Worm (Caenorhabditis elegans) whole organism, L3 larva: ENCODE measurements around the gene ZK105.8.
"Not testable (repeated sequence)": the region's sequence is repeated elsewhere in the genome, so short reads cannot be mapped to it uniquely, and the experiment has no call there.

Source experiments
- R02D3.7 ChIP-seq: fragments of 150-350 bp; optimal IDR thresholded peaks from 2 replicates; lab custom pipeline; 2014; ENCODE audit warnings: missing biosample characterization, missing genetic modification characterization
- ZK546.5 ChIP-seq: sonication (generic microtip); optimal IDR thresholded peaks from 2 replicates; lab custom pipeline; 2017; ENCODE audit warnings: missing biosample characterization, missing genetic modification characterization
- aly-2 ChIP-seq: fragments of 150-350 bp; optimal IDR thresholded peaks from 2 replicates; lab custom pipeline; 2014; ENCODE audit warnings: missing biosample characterization, missing genetic modification characterization
- ama-1 ChIP-seq: fragments of 150-350 bp; optimal IDR thresholded peaks from 2 replicates; lab custom pipeline; 2018
- ceh-16 ChIP-seq: sonication (generic microtip); optimal IDR thresholded peaks from 2 replicates; lab custom pipeline; 2017; ENCODE audit warnings: missing biosample characterization, missing genetic modification characterization
- ceh-82 ChIP-seq: fragments of 150-350 bp; optimal IDR thresholded peaks from 2 replicates; lab custom pipeline; 2014; ENCODE audit warnings: missing biosample characterization, missing genetic modification characterization
- daf-12 ChIP-seq: fragments of 150-350 bp; optimal IDR thresholded peaks from 2 replicates; lab custom pipeline; 2014; ENCODE audit warnings: missing biosample characterization, missing genetic modification reagents, missing genetic modification characterization
- egl-27 ChIP-seq: sonication (generic microtip); optimal IDR thresholded peaks from 4 replicates; lab custom pipeline; 2017; ENCODE audit warnings: missing biosample characterization, missing genetic modification reagents, missing genetic modification characterization
- egl-5 ChIP-seq: fragments of 150-350 bp; optimal IDR thresholded peaks from 2 replicates; lab custom pipeline; 2017; ENCODE audit warnings: missing biosample characterization, missing genetic modification reagents, missing genetic modification characterization, inconsistent platforms
- elt-1 ChIP-seq: fragments of 150-350 bp; optimal IDR thresholded peaks from 2 replicates; lab custom pipeline; 2014; ENCODE audit warnings: missing biosample characterization, missing genetic modification characterization
- elt-3 ChIP-seq, 3 experiments: fragments of 150-350 bp in 1 of 3; sonication (generic microtip) in 2 of 3; optimal IDR thresholded peaks; 2 replicates in 2 of 3; 4 replicates in 1 of 3; lab custom pipeline; 2014 to 2017; ENCODE audit warnings: missing biosample characterization in 3 of 3, missing genetic modification characterization in 3 of 3
- eor-1 ChIP-seq, 2 experiments: fragments of 150-350 bp; optimal IDR thresholded peaks; 2 replicates each; lab custom pipeline; 2014 to 2018; ENCODE audit warnings: missing biosample characterization in 2 of 2, missing genetic modification characterization in 2 of 2
- fkh-2 ChIP-seq: fragments of 150-350 bp; optimal IDR thresholded peaks from 2 replicates; lab custom pipeline; 2014; ENCODE audit warnings: missing biosample characterization, missing genetic modification reagents, missing genetic modification characterization
- fos-1 ChIP-seq: fragments of 150-350 bp; optimal IDR thresholded peaks from 2 replicates; lab custom pipeline; 2014; ENCODE audit warnings: missing biosample characterization, missing genetic modification characterization
- hmg-11 ChIP-seq: sonication (generic microtip); optimal IDR thresholded peaks from 2 replicates; lab custom pipeline; 2016; ENCODE audit warnings: missing genetic modification characterization, missing compliant biosample characterization
- jun-1 ChIP-seq: fragments of 150-350 bp; optimal IDR thresholded peaks from 2 replicates; lab custom pipeline; 2014; ENCODE audit warnings: missing biosample characterization, missing genetic modification reagents, missing genetic modification characterization
- lin-15B ChIP-seq: fragments of 150-350 bp; optimal IDR thresholded peaks from 2 replicates; lab custom pipeline; 2014; ENCODE audit warnings: missing biosample characterization, missing genetic modification characterization
- lin-39 ChIP-seq: fragments of 150-350 bp; optimal IDR thresholded peaks from 2 replicates; lab custom pipeline; 2018; ENCODE audit warnings: missing biosample characterization, missing genetic modification reagents, missing genetic modification characterization
- nfya-1 ChIP-seq: sonication (generic microtip); optimal IDR thresholded peaks from 2 replicates; lab custom pipeline; 2017; ENCODE audit warnings: missing genetic modification characterization, mild to moderate bottlenecking, missing compliant biosample characterization, antibody characterized with exemption, moderate library complexity; ENCODE audit not compliant: insufficient read depth
- nhr-11 ChIP-seq: fragments of 150-350 bp; optimal IDR thresholded peaks from 2 replicates; lab custom pipeline; 2014; ENCODE audit warnings: missing biosample characterization, missing genetic modification characterization
- nhr-12 ChIP-seq: fragments of 150-350 bp; optimal IDR thresholded peaks from 2 replicates; lab custom pipeline; 2014; ENCODE audit warnings: missing biosample characterization, missing genetic modification characterization
- nhr-23 ChIP-seq: fragments of 150-350 bp; optimal IDR thresholded peaks from 2 replicates; lab custom pipeline; 2014; ENCODE audit warnings: missing biosample characterization, missing genetic modification reagents, missing genetic modification characterization
- nhr-237 ChIP-seq: fragments of 150-350 bp; optimal IDR thresholded peaks from 2 replicates; lab custom pipeline; 2014; ENCODE audit warnings: missing biosample characterization, missing genetic modification characterization
- nhr-25 ChIP-seq: sonication (generic microtip); optimal IDR thresholded peaks from 2 replicates; lab custom pipeline; 2017; ENCODE audit warnings: missing biosample characterization, missing genetic modification characterization
- nhr-67 ChIP-seq: fragments of 150-350 bp; optimal IDR thresholded peaks from 2 replicates; lab custom pipeline; 2014; ENCODE audit warnings: missing biosample characterization, missing genetic modification characterization
- nhr-76 ChIP-seq: fragments of 150-350 bp; sonication (generic microtip); optimal IDR thresholded peaks from 5 replicates; lab custom pipeline; 2014; ENCODE audit warnings: missing biosample characterization, missing genetic modification characterization
- nhr-77 ChIP-seq: fragments of 150-350 bp; optimal IDR thresholded peaks from 2 replicates; lab custom pipeline; 2014; ENCODE audit warnings: missing biosample characterization, missing genetic modification characterization
- pha-4 ChIP-seq: fragments of 150-350 bp; optimal IDR thresholded peaks from 2 replicates; lab custom pipeline; 2014; ENCODE audit warnings: missing biosample characterization, missing genetic modification reagents, missing genetic modification characterization
- pqm-1 ChIP-seq: fragments of 150-350 bp; optimal IDR thresholded peaks from 2 replicates; lab custom pipeline; 2017; ENCODE audit warnings: missing biosample characterization, missing genetic modification characterization, inconsistent platforms
- sea-2 ChIP-seq: fragments of 150-350 bp; sonication (generic microtip); optimal IDR thresholded peaks from 4 replicates; lab custom pipeline; 2014; ENCODE audit warnings: missing biosample characterization, missing genetic modification reagents, missing genetic modification characterization
- skn-1 ChIP-seq: fragments of 150-350 bp; optimal IDR thresholded peaks from 2 replicates; lab custom pipeline; 2014; ENCODE audit warnings: missing biosample characterization, missing genetic modification characterization
- snpc-4 ChIP-seq: fragments of 150-350 bp; optimal IDR thresholded peaks from 2 replicates; lab custom pipeline; 2014; ENCODE audit warnings: missing biosample characterization, missing genetic modification characterization
- tbx-2 ChIP-seq: sonication (generic microtip); optimal IDR thresholded peaks from 2 replicates; lab custom pipeline; 2016; ENCODE audit warnings: mild to moderate bottlenecking, missing genetic modification characterization, missing compliant biosample characterization
- unc-62 ChIP-seq: fragments of 150-350 bp; sonication (generic microtip); optimal IDR thresholded peaks from 4 replicates; lab custom pipeline; 2014; ENCODE audit warnings: missing biosample characterization, missing genetic modification reagents, missing genetic modification characterization
- zag-1 ChIP-seq: fragments of 150-350 bp; optimal IDR thresholded peaks from 2 replicates; lab custom pipeline; 2014; ENCODE audit warnings: missing biosample characterization, missing genetic modification characterization
- ztf-4 ChIP-seq: fragments of 150-350 bp; optimal IDR thresholded peaks from 2 replicates; lab custom pipeline; 2014; ENCODE audit warnings: missing biosample characterization, missing genetic modification characterization

ZK105.8 gene

ce11 chrV:7703536-7703935 is 20.8 kb upstream of the ZK105.8 start, which contains the start of gene srsx-40:
Gene srsx-40 (minus strand): TSS chrV:7703636.
- TF ChIP-seq nhr-12, lin-15B, R02D3.7 (tag; lab: Kevin White, UChicago): not testable (repeated sequence)
- TF ChIP-seq, all 47 proteins: peak for 0; not testable (repeated sequence) for 47

ce11 chrV:7705316-7705715 is 19.0 kb upstream of the ZK105.8 start, which contains the start of gene srw-3:
Gene srw-3 (plus strand): TSS chrV:7705616.
- TF ChIP-seq fkh-2 (no peak), elt-1 (tag; lab: Kevin White, UChicago) (no peak), nhr-76 (tag; lab: Kevin White, UChicago) (no peak), ceh-16 (no peak), tbx-2 (tag; lab: Kevin White, UChicago) (no peak), zag-1 (no peak), hmg-11 (tag; lab: Kevin White, UChicago) (no peak), daf-12 (tag; lab: Kevin White, UChicago) (no peak), pqm-1 (tag; lab: Kevin White, UChicago) (no peak), jun-1 (tag; lab: Kevin White, UChicago) (no peak), sea-2 (GFP tag; lab: Kevin White, UChicago) (no peak), ZK546.5 (tag; lab: Kevin White, UChicago) (no peak), pha-4 (tag; lab: Kevin White, UChicago) (no peak)

- no peak for TF ChIP-seq daf-12 (tag; lab: Kevin White, UChicago)
- no peak for TF ChIP-seq pha-4 (tag; lab: Kevin White, UChicago)
- no peak for TF ChIP-seq nhr-76 (tag; lab: Kevin White, UChicago)
- TF ChIP-seq nfya-1 (tag; lab: Kevin White, UChicago), result no peak
- no peak for TF ChIP-seq lin-39 (tag; lab: Kevin White, UChicago)
- TF ChIP-seq nhr-77, result no peak
- no peak for TF ChIP-seq egl-27 (tag; lab: Kevin White, UChicago)
Observed at ce11 chrV:7708525-7708924, 15.8 kb upstream of the ZK105.8 start, which contains the start of gene ZK105.11. Gene ZK105.11 (minus strand): TSS chrV:7708625.

ce11 chrV:7713072-7713471 is 11.2 kb upstream of the ZK105.8 start, which contains the start of gene ZK105.13:
Gene ZK105.13 (minus strand): TSS chrV:7713172.
- TF ChIP-seq nhr-25 (no peak), nhr-237 (no peak), nhr-77 (no peak), lin-15B (tag; lab: Kevin White, UChicago) (no peak), ceh-82 (tag; lab: Kevin White, UChicago) (no peak), daf-12 (tag; lab: Kevin White, UChicago) (no peak), sea-2 (GFP tag; lab: Kevin White, UChicago) (no peak), tbx-2 (tag; lab: Kevin White, UChicago) (no peak), aly-2 (tag; lab: Kevin White, UChicago) (no peak), pqm-1 (tag; lab: Kevin White, UChicago) (no peak), eor-1 (tag; optimal IDR thresholded peaks at IDR 0.05; lab: Kevin White, UChicago) (no peak), pha-4 (tag; lab: Kevin White, UChicago) (no peak), egl-27 (tag; lab: Kevin White, UChicago) (no peak), R02D3.7 (tag; lab: Kevin White, UChicago) (no peak), ama-1 (lab: Kevin White, UChicago) (no peak), nhr-67 (tag; lab: Kevin White, UChicago) (no peak), fos-1 (tag; lab: Kevin White, UChicago) (no peak), elt-3 (tag; optimal IDR thresholded peaks at IDR 0.05; lab: Kevin White, UChicago) (no peak), snpc-4 (tag; lab: Kevin White, UChicago) (no peak)

- TF ChIP-seq nfya-1 (tag; lab: Kevin White, UChicago), result no peak
- no peak for TF ChIP-seq unc-62 (GFP tag; lab: Kevin White, UChicago)
Observed at ce11 chrV:7713691-7714090, 10.6 kb upstream of the ZK105.8 start, which contains the start of gene ZK105.1. Gene ZK105.1 (plus strand): TSS chrV:7713991.

- TF ChIP-seq skn-1 (tag; lab: Kevin White, UChicago), result no peak
- no peak for TF ChIP-seq egl-5 (tag; lab: Kevin White, UChicago)
- no peak for TF ChIP-seq fos-1 (tag; lab: Kevin White, UChicago)
- no peak for TF ChIP-seq daf-12 (tag; lab: Kevin White, UChicago)
- TF ChIP-seq nhr-23 (tag; lab: Kevin White, UChicago), result no peak
- TF ChIP-seq ztf-4 (tag; lab: Kevin White, UChicago), result no peak
- no peak for TF ChIP-seq ceh-82 (tag; lab: Kevin White, UChicago)
- no peak for TF ChIP-seq pha-4 (tag; lab: Kevin White, UChicago)
- no peak for TF ChIP-seq nhr-67 (tag; lab: Kevin White, UChicago)
- no peak for TF ChIP-seq lin-39 (tag; lab: Kevin White, UChicago)
- no peak for TF ChIP-seq ceh-16
- TF ChIP-seq aly-2 (tag; lab: Kevin White, UChicago), result no peak
- no peak for TF ChIP-seq egl-27 (tag; lab: Kevin White, UChicago)
- TF ChIP-seq jun-1 (tag; lab: Kevin White, UChicago), result no peak
- TF ChIP-seq nhr-11 (tag; lab: Kevin White, UChicago), result no peak
- no peak for TF ChIP-seq tbx-2 (tag; lab: Kevin White, UChicago)
Observed at ce11 chrV:7716034-7716433, 8.3 kb upstream of the ZK105.8 start, which contains the start of gene ZK105.12. Gene ZK105.12 (minus strand): TSS chrV:7716134.
